Worm (Caenorhabditis elegans) whole organism, L4 larva: ENCODE results near the gene F37C12.18.
A peak's percentile ranks its signal among the peaks of the same experiment; 100 is the strongest.

ENCODE experiments used
- F10B5.3 ChIP-seq: sonication (generic microtip); optimal IDR thresholded peaks from 2 replicates; lab custom pipeline; 2016; ENCODE audit warnings: mild to moderate bottlenecking, missing genetic modification characterization, missing compliant biosample characterization
- F26F4.8 ChIP-seq: fragments of 200-800 bp; sonication (Bioruptor generic); conservative IDR thresholded peaks from 2 replicates; pipeline ENCODE4 v1.3.6; 2022; ENCODE audit warnings: missing genetic modification characterization, missing compliant biosample characterization
- F37D6.2 ChIP-seq: sonication (generic microtip); optimal IDR thresholded peaks from 2 replicates; lab custom pipeline; 2016; ENCODE audit warnings: mild to moderate bottlenecking, missing genetic modification characterization, missing compliant biosample characterization
- F44E2.7 ChIP-seq: fragments of 200-800 bp; sonication (Bioruptor generic); IDR thresholded peaks from 2 replicates; pipeline ENCODE4 v2.1.2; 2022; ENCODE audit warnings: missing genetic modification characterization, missing compliant biosample characterization
- R02D3.7 ChIP-seq: fragments of 150-350 bp; sonication (generic microtip); optimal IDR thresholded peaks from 3 replicates; lab custom pipeline; 2014; ENCODE audit warnings: missing biosample characterization, missing genetic modification characterization
- T20F7.1 ChIP-seq: fragments of 200-800 bp; sonication (Bioruptor generic); optimal IDR thresholded peaks from 2 replicates; lab custom pipeline; 2018; ENCODE audit warnings: mild to moderate bottlenecking, missing genetic modification characterization, missing compliant biosample characterization
- T26A8.4 ChIP-seq: fragments of 200-800 bp; sonication (Bioruptor generic); IDR thresholded peaks from 2 replicates; pipeline ENCODE4 v1.3.6; 2022; ENCODE audit warnings: missing genetic modification characterization, missing compliant biosample characterization
- Y48G9A.11 ChIP-seq: fragments of 200-800 bp; sonication (Bioruptor generic); IDR thresholded peaks from 2 replicates; pipeline ENCODE4 v1.3.6; 2022; ENCODE audit warnings: missing genetic modification reagents, missing genetic modification characterization, missing compliant biosample characterization
- ama-1 ChIP-seq: fragments of 150-350 bp; optimal IDR thresholded peaks from 2 replicates; lab custom pipeline; 2014; ENCODE audit warnings: inconsistent platforms, mixed read lengths
- attf-4 ChIP-seq: sonication (generic microtip); optimal IDR thresholded peaks from 3 replicates; lab custom pipeline; 2017; ENCODE audit warnings: missing biosample characterization, missing genetic modification characterization
- ceh-32 ChIP-seq: sonication (generic microtip); optimal IDR thresholded peaks from 2 replicates; lab custom pipeline; 2016; ENCODE audit warnings: mild to moderate bottlenecking, missing genetic modification characterization, missing compliant biosample characterization; ENCODE audit not compliant: poor library complexity
- ces-1 ChIP-seq: fragments of 150-350 bp; sonication (generic microtip); optimal IDR thresholded peaks from 4 replicates; lab custom pipeline; 2014; ENCODE audit warnings: missing biosample characterization, missing genetic modification reagents, missing genetic modification characterization
- daf-16 ChIP-seq, 3 experiments: sonication (generic microtip); optimal IDR thresholded peaks; 2 replicates each; lab custom pipeline; 2016 to 2017; ENCODE audit warnings: missing genetic modification characterization in 3 of 3, missing genetic modification reagents in 3 of 3, mild to moderate bottlenecking in 2 of 3, missing compliant biosample characterization in 2 of 3, missing biosample characterization in 1 of 3, moderate library complexity in 1 of 3
- daf-8 ChIP-seq: fragments of 200-800 bp; sonication (Bioruptor generic); IDR thresholded peaks from 2 replicates; pipeline ENCODE4 v1.3.6; 2022; ENCODE audit warnings: missing genetic modification characterization, missing compliant biosample characterization
- dmd-6 ChIP-seq: fragments of 200-800 bp; sonication (Bioruptor generic); IDR thresholded peaks from 2 replicates; pipeline ENCODE4 v1.3.6; 2022; ENCODE audit warnings: missing genetic modification reagents, missing genetic modification characterization, missing compliant biosample characterization
- dve-1 ChIP-seq: sonication (generic microtip); optimal IDR thresholded peaks from 2 replicates; lab custom pipeline; 2017; ENCODE audit warnings: antibody characterized with exemption, mild to moderate bottlenecking, missing genetic modification characterization, missing compliant biosample characterization; ENCODE audit not compliant: insufficient read depth
- egl-43 ChIP-seq: fragments of 200-800 bp; sonication (Bioruptor generic); IDR thresholded peaks from 2 replicates; pipeline ENCODE4 v1.3.6; 2022; ENCODE audit warnings: missing genetic modification reagents, missing genetic modification characterization, missing compliant biosample characterization
- fkh-10 ChIP-seq: fragments of 150-350 bp; optimal IDR thresholded peaks from 2 replicates; lab custom pipeline; 2014; ENCODE audit warnings: missing biosample characterization, missing genetic modification reagents, missing genetic modification characterization
- fos-1 ChIP-seq: fragments of 150-350 bp; optimal IDR thresholded peaks from 2 replicates; lab custom pipeline; 2014; ENCODE audit warnings: missing biosample characterization, missing genetic modification characterization
- gei-8 ChIP-seq: fragments of 200-800 bp; sonication (Bioruptor generic); optimal IDR thresholded peaks from 2 replicates; lab custom pipeline; 2018; ENCODE audit warnings: mild to moderate bottlenecking, missing genetic modification characterization, missing compliant biosample characterization
- hif-1 ChIP-seq, 2 experiments: sonication (generic microtip); optimal IDR thresholded peaks; 2 replicates each; lab custom pipeline; 2016 to 2017; ENCODE audit warnings: missing compliant biosample characterization in 2 of 2, missing genetic modification characterization in 2 of 2, missing genetic modification reagents in 2 of 2, missing genotype in 2 of 2, mild to moderate bottlenecking in 1 of 2
- hmg-1.1 ChIP-seq: fragments of 200-800 bp; sonication (Bioruptor generic); IDR thresholded peaks from 2 replicates; pipeline ENCODE4 v1.3.6; 2022; ENCODE audit warnings: missing genetic modification reagents, missing genetic modification characterization, missing compliant biosample characterization
- jun-1 ChIP-seq: fragments of 150-350 bp; optimal IDR thresholded peaks from 2 replicates; lab custom pipeline; 2014; ENCODE audit warnings: missing biosample characterization, missing genetic modification reagents, missing genetic modification characterization
- lin-13 ChIP-seq: fragments of 150-350 bp; optimal IDR thresholded peaks from 2 replicates; lab custom pipeline; 2014; ENCODE audit warnings: missing biosample characterization, missing genetic modification reagents, missing genetic modification characterization
- lin-15B ChIP-seq: fragments of 150-350 bp; sonication (generic microtip); optimal IDR thresholded peaks from 3 replicates; lab custom pipeline; 2014; ENCODE audit warnings: missing biosample characterization, missing genetic modification characterization
- lin-38 ChIP-seq: fragments of 200-800 bp; sonication (Bioruptor generic); IDR thresholded peaks from 2 replicates; pipeline ENCODE4 v1.3.6; 2022; ENCODE audit warnings: missing genetic modification reagents, missing genetic modification characterization, missing compliant biosample characterization
- lsy-2 ChIP-seq, 2 experiments: fragments of 150-350 bp in 1 of 2; sonication (generic microtip) in 1 of 2; optimal IDR thresholded peaks; 2 replicates each; lab custom pipeline; 2014 to 2017; ENCODE audit warnings: missing biosample characterization in 2 of 2, missing genetic modification characterization in 2 of 2
- mdl-1 ChIP-seq, 2 experiments: fragments of 150-350 bp in 1 of 2; sonication (generic microtip) in 1 of 2; optimal IDR thresholded peaks; 2 replicates each; lab custom pipeline; 2014 to 2017; ENCODE audit warnings: missing biosample characterization in 2 of 2, missing genetic modification characterization in 2 of 2
- mep-1 ChIP-seq: fragments of 150-350 bp; sonication (generic microtip); optimal IDR thresholded peaks from 3 replicates; lab custom pipeline; 2014; ENCODE audit warnings: missing biosample characterization, missing genetic modification characterization
- mxl-2 ChIP-seq: fragments of 200-800 bp; sonication (Bioruptor generic); conservative IDR thresholded peaks from 2 replicates; pipeline ENCODE4 v1.3.6; 2022; ENCODE audit warnings: missing genetic modification reagents, missing genetic modification characterization, missing compliant biosample characterization
- mxl-3 ChIP-seq: fragments of 200-800 bp; sonication (Bioruptor generic); optimal IDR thresholded peaks from 2 replicates; lab custom pipeline; 2018; ENCODE audit warnings: mild to moderate bottlenecking, missing genetic modification characterization, missing compliant biosample characterization
- nhr-102 ChIP-seq: sonication (generic microtip); optimal IDR thresholded peaks from 2 replicates; lab custom pipeline; 2016; ENCODE audit warnings: mild to moderate bottlenecking, missing genetic modification characterization, moderate library complexity, missing compliant biosample characterization
- nhr-28 ChIP-seq: fragments of 150-350 bp; optimal IDR thresholded peaks from 2 replicates; lab custom pipeline; 2014; ENCODE audit warnings: missing biosample characterization, missing genetic modification characterization
- nhr-48 ChIP-seq: sonication (generic microtip); optimal IDR thresholded peaks from 2 replicates; lab custom pipeline; 2016; ENCODE audit warnings: mild to moderate bottlenecking, missing genetic modification characterization, missing compliant biosample characterization
- nhr-77 ChIP-seq: fragments of 150-350 bp; optimal IDR thresholded peaks from 2 replicates; lab custom pipeline; 2014; ENCODE audit warnings: missing biosample characterization, missing genetic modification characterization
- php-3 ChIP-seq: fragments of 200-800 bp; sonication (Bioruptor generic); IDR thresholded peaks from 2 replicates; pipeline ENCODE4 v1.3.6; 2022; ENCODE audit warnings: missing genetic modification reagents, missing genetic modification characterization, missing compliant biosample characterization
- rbr-2 ChIP-seq: sonication (generic microtip); optimal IDR thresholded peaks from 2 replicates; lab custom pipeline; 2016; ENCODE audit warnings: missing genotype, missing genetic modification characterization, missing compliant biosample characterization
- snpc-1.2 ChIP-seq: fragments of 200-800 bp; sonication (Bioruptor generic); IDR thresholded peaks from 2 replicates; pipeline ENCODE4 v1.3.6; 2022; ENCODE audit warnings: missing genetic modification reagents, missing genetic modification characterization, missing compliant biosample characterization
- spr-1 ChIP-seq: sonication (generic microtip); optimal IDR thresholded peaks from 2 replicates; lab custom pipeline; 2016; ENCODE audit warnings: mild to moderate bottlenecking, missing genetic modification characterization, missing compliant biosample characterization
- tra-1 ChIP-seq: fragments of 200-800 bp; sonication (Bioruptor generic); IDR thresholded peaks from 2 replicates; pipeline ENCODE4 v1.3.6; 2022; ENCODE audit warnings: missing genetic modification reagents, missing genetic modification characterization, missing compliant biosample characterization
- unc-130 ChIP-seq: sonication (generic microtip); optimal IDR thresholded peaks from 2 replicates; lab custom pipeline; 2016; ENCODE audit warnings: missing genetic modification reagents, missing genetic modification characterization, missing compliant biosample characterization
- unc-62 ChIP-seq, 3 experiments: fragments of 150-350 bp in 1 of 3; sonication (generic microtip); optimal IDR thresholded peaks in 2 of 3; peaks in 1 of 3; 1 replicate in 1 of 3; 2 replicates in 2 of 3; lab custom pipeline; 2014 to 2017; ENCODE audit warnings: missing biosample characterization in 3 of 3, missing genetic modification characterization in 3 of 3, missing genetic modification reagents in 3 of 3, missing genotype in 1 of 3
- vab-7 ChIP-seq: fragments of 200-800 bp; sonication (Bioruptor generic); IDR thresholded peaks from 2 replicates; pipeline ENCODE4 v1.3.6; 2022; ENCODE audit warnings: missing genetic modification reagents, missing genetic modification characterization, missing compliant biosample characterization
- zag-1 ChIP-seq: fragments of 150-350 bp; optimal IDR thresholded peaks from 2 replicates; lab custom pipeline; 2014; ENCODE audit warnings: missing biosample characterization, missing genetic modification characterization

The F37C12.18 gene

DNA sequence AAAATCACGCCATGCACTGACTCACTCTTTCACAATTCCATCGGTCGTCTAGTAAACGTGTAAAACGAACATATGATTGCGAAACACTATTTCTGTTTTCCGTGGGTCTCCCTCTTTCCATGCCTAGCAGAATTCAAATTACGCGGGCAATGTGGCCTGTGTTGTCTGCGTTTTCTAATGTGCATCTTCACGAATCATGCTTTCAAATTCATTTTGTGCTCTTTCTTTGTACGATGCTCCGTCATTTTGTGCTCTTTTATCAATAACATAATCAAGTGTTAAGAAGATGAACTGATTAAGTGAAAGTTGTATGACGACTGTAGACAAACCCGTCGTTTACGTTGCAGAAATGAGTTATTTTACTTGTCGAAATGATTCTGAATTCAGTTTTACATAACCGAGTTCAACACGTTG, 29.4 kb downstream of the F37C12.18 start (continued):
- peak; percentile 52 for TF ChIP-seq php-3 (GFP tag; lab: Robert Waterston, UW)
- TF ChIP-seq daf-16 (GFP tag; optimal IDR thresholded peaks at IDR 0.05; lab: Kevin White, UChicago): peak in 1 of 2 experiments; percentile 28
- TF ChIP-seq daf-16 (tag; optimal IDR thresholded peaks at IDR 0.05; lab: Kevin White, UChicago): peak; percentile 92
- TF ChIP-seq hmg-1.1 (GFP tag; lab: Robert Waterston, UW): peak; percentile 8; the same call in 1 of the 2 replicates
- peak in 1 of 2 experiments; percentile 38 for TF ChIP-seq unc-62 (GFP tag; optimal IDR thresholded peaks at IDR 0.05 in 1 of 2; lab: Kevin White, UChicago)
- TF ChIP-seq unc-62 (tag; optimal IDR thresholded peaks at IDR 0.05; lab: Kevin White, UChicago): no peak
- TF ChIP-seq egl-43 (GFP tag; lab: Robert Waterston, UW): no peak
- peak; percentile 2 for TF ChIP-seq nhr-77 (tag; lab: Kevin White, UChicago)
- TF ChIP-seq ces-1: no peak
- peak; percentile 63 for TF ChIP-seq T20F7.1
- TF ChIP-seq dve-1 (tag; lab: Kevin White, UChicago): peak; percentile 72
- TF ChIP-seq F26F4.8 (GFP tag; lab: Robert Waterston, UW): no peak
- peak; percentile 67 for TF ChIP-seq mxl-3 (GFP tag; lab: Kevin White, UChicago)
- peak; percentile 66 for TF ChIP-seq mep-1 (tag; lab: Kevin White, UChicago)
- TF ChIP-seq snpc-1.2 (GFP tag; lab: Robert Waterston, UW): no peak
- peak; percentile 29 for TF ChIP-seq jun-1 (tag; lab: Kevin White, UChicago)
- peak; percentile 77 for TF ChIP-seq nhr-102 (tag; lab: Kevin White, UChicago)
- peak in 1 of 2 experiments; percentile 63 for TF ChIP-seq hif-1 (tag; optimal IDR thresholded peaks at IDR 0.05; lab: Kevin White, UChicago)
- peak; percentile 19 for TF ChIP-seq rbr-2 (tag; lab: Kevin White, UChicago)

- TF ChIP-seq unc-130 (GFP tag; lab: Kevin White, UChicago) (peak; percentile 19), dmd-6 (GFP tag; lab: Robert Waterston, UW) (no peak), nhr-48 (tag; lab: Kevin White, UChicago) (no peak)
- TF ChIP-seq, all 104 proteins: peak for 1
Measured at ce11 chrIII:7165276-7165675, 29.9 kb downstream of the F37C12.18 start.

ce11 chrIII:7162065-7162762, 33.0 kb downstream of the F37C12.18 start, which contains the start of the genes syf-2 and K04G7.1:
TSS of gene syf-2 (minus strand) at chrIII:7162115.
TSS of gene K04G7.1 (plus strand) at chrIII:7162712.
- peak; percentile 47; the same call in 1 of the 2 replicates for TF ChIP-seq vab-7
- no peak for TF ChIP-seq gei-8
- TF ChIP-seq egl-43 (GFP tag; lab: Robert Waterston, UW): peak; percentile 67; the same call in 1 of the 2 replicates
- no peak for TF ChIP-seq fos-1
- TF ChIP-seq fkh-10: peak; percentile 88
- peak; percentile 98 for TF ChIP-seq lin-13
- TF ChIP-seq F37D6.2 (tag; lab: Kevin White, UChicago): peak; percentile 83
- no peak for TF ChIP-seq ama-1 (lab: Kevin White, UChicago)
- peak; percentile 23 for TF ChIP-seq spr-1 (tag; lab: Kevin White, UChicago)
- TF ChIP-seq unc-62 (GFP tag; optimal IDR thresholded peaks at IDR 0.05 in 1 of 2; lab: Kevin White, UChicago): peak in 1 of 2 experiments; percentile 62
- TF ChIP-seq unc-62 (tag; optimal IDR thresholded peaks at IDR 0.05; lab: Kevin White, UChicago): no peak
- peak; percentile 76 for TF ChIP-seq nhr-28 (tag; lab: Kevin White, UChicago)
- TF ChIP-seq attf-4: no peak
- TF ChIP-seq R02D3.7 (tag; lab: Kevin White, UChicago): no peak
- TF ChIP-seq mdl-1 (tag; optimal IDR thresholded peaks at IDR 0.05; lab: Kevin White, UChicago): peak in 1 of 2 experiments; percentile 48
- peak; percentile 47 to 96 for TF ChIP-seq lsy-2 (tag; optimal IDR thresholded peaks at IDR 0.05; lab: Kevin White, UChicago)
- 0 out of 2 replicates have a peak, but pooled peaks have one; percentile 37 for TF ChIP-seq Y48G9A.11 (GFP tag; lab: Robert Waterston, UW)
- TF ChIP-seq lin-15B: peak; percentile 79
- TF ChIP-seq F10B5.3 (tag; lab: Kevin White, UChicago): no peak
- no peak for TF ChIP-seq daf-8 (GFP tag; lab: Robert Waterston, UW)
- 0 out of 2 replicates have a peak, but pooled peaks have one; percentile 57 for TF ChIP-seq tra-1 (GFP tag; lab: Robert Waterston, UW)
- TF ChIP-seq T26A8.4 (GFP tag; lab: Robert Waterston, UW): peak; percentile 59; the same call in 1 of the 2 replicates
- TF ChIP-seq F44E2.7 (GFP tag; lab: Robert Waterston, UW): no peak
- no peak for TF ChIP-seq mxl-2 (GFP tag; lab: Robert Waterston, UW)
- no peak for TF ChIP-seq ceh-32 (tag; lab: Kevin White, UChicago)
- TF ChIP-seq zag-1 (tag; lab: Kevin White, UChicago): peak; percentile 2
- peak; percentile 48 for TF ChIP-seq nhr-102 (tag; lab: Kevin White, UChicago)
- TF ChIP-seq lin-38 (GFP tag; lab: Robert Waterston, UW): peak; percentile 91
